Worm (Caenorhabditis elegans): ENCODE results near the gene C06H5.13.

- TF ChIP-seq pag-3 (tag; optimal IDR thresholded peaks at IDR 0.05; ENCODE audit: borderline replicate concordance) (peak; percentile 67), K02D7.2 (tag; optimal IDR thresholded peaks at IDR 0.05) (no peak)
Measured at ce11 chrV:17857901-17858300, 39.6 kb downstream of the C06H5.13 start.

Measured in whole organism, late embryonic.